Worm (Caenorhabditis elegans): ENCODE data around the gene unc-105.

ce11 chrII:8136818-8137217, 20.6 kb downstream of the unc-105 start, which contains the start of gene ctns-1:
- TF ChIP-seq F57A8.1 (GFP tag; optimal IDR thresholded peaks at IDR 0.05) (no peak), attf-6 (GFP tag; IDR thresholded peaks at IDR 0.05) (no peak), athp-1 (tag; optimal IDR thresholded peaks at IDR 0.05) (no peak), dpff-1 (tag; optimal IDR thresholded peaks at IDR 0.05) (no peak), dox-1 (GFP tag; IDR thresholded peaks at IDR 0.05) (no peak), cebp-2 (GFP tag; IDR thresholded peaks at IDR 0.05) (no peak), ztf-28 (GFP tag; IDR thresholded peaks at IDR 0.05) (no peak), T07F8.4 (tag; optimal IDR thresholded peaks at IDR 0.05) (no peak), B0035.1 (tag; optimal IDR thresholded peaks at IDR 0.05) (no peak), unc-130 (GFP tag; optimal IDR thresholded peaks at IDR 0.05) (no peak), dpl-1 (GFP tag; optimal IDR thresholded peaks at IDR 0.05) (no peak), lsy-27 (tag; optimal IDR thresholded peaks at IDR 0.05; ENCODE audit: borderline replicate concordance, insufficient read depth) (no peak)

Measured in whole organism, young adult.